Fruit fly (Drosophila melanogaster) whole organism, embryonic: ENCODE data around the gene RpS7.

Source experiments
- Antp ChIP-seq: fragments of 200-800 bp; sonication (Bioruptor generic); optimal IDR thresholded peaks from 3 replicates; lab custom pipeline; 2016; ENCODE audit warnings: missing biosample characterization, missing genetic modification characterization
- Atf3 ChIP-seq: fragments of 200-800 bp; sonication (Bioruptor generic); optimal IDR thresholded peaks from 3 replicates; lab custom pipeline; 2016; ENCODE audit warnings: missing biosample characterization, missing genetic modification characterization
- B-H2 ChIP-seq: fragments of 200-800 bp; sonication (Bioruptor generic); optimal IDR thresholded peaks from 2 replicates; lab custom pipeline; 2018; ENCODE audit warnings: missing biosample characterization, mild to moderate bottlenecking, missing genetic modification characterization
- CG10366 ChIP-seq: fragments of 200-800 bp; sonication (Bioruptor generic); IDR thresholded peaks from 2 replicates; pipeline ENCODE4 v1.3.6; 2022; ENCODE audit warnings: missing biosample characterization, missing genetic modification characterization
- CG11247 ChIP-seq: fragments of 200-800 bp; sonication (Bioruptor generic); IDR thresholded peaks from 2 replicates; pipeline ENCODE4 v1.3.6; 2022; ENCODE audit warnings: missing biosample characterization, missing genetic modification characterization
- CG13424 ChIP-seq: fragments of 200-800 bp; sonication (Bioruptor generic); optimal IDR thresholded peaks from 2 replicates; lab custom pipeline; 2019; ENCODE audit warnings: missing biosample characterization, mild to moderate bottlenecking, missing genetic modification characterization, moderate library complexity
- CG16779 ChIP-seq: fragments of 200-800 bp; sonication (Bioruptor generic); IDR thresholded peaks from 2 replicates; pipeline ENCODE4 v1.3.6; 2022; ENCODE audit warnings: missing biosample characterization, missing genetic modification characterization
- CG16813 ChIP-seq: fragments of 200-800 bp; sonication (Bioruptor generic); IDR thresholded peaks from 3 replicates; pipeline ENCODE4 v1.3.6; 2022; ENCODE audit warnings: missing biosample characterization, missing genetic modification characterization; ENCODE audit not compliant: partially characterized antibody
- CG17385 ChIP-seq: fragments of 200-800 bp; sonication (Bioruptor generic); optimal IDR thresholded peaks from 3 replicates; lab custom pipeline; 2018; ENCODE audit warnings: missing biosample characterization, mild to moderate bottlenecking, missing genetic modification characterization
- CG18262 ChIP-seq: fragments of 200-800 bp; optimal IDR thresholded peaks from 3 replicates; lab custom pipeline; 2019; ENCODE audit warnings: missing biosample characterization, mild to moderate bottlenecking, missing genetic modification characterization, moderate library complexity
- CG1832 ChIP-seq: fragments of 200-800 bp; sonication (Bioruptor generic); optimal IDR thresholded peaks from 2 replicates; lab custom pipeline; 2017; ENCODE audit warnings: missing biosample characterization, mild to moderate bottlenecking, missing genetic modification characterization, inconsistent platforms
- CG2875 ChIP-seq: fragments of 200-800 bp; sonication (Bioruptor generic); optimal IDR thresholded peaks from 2 replicates; lab custom pipeline; 2017; ENCODE audit warnings: missing biosample characterization, mild to moderate bottlenecking, missing genetic modification characterization, missing genetic modification reagents
- CG31365 ChIP-seq: fragments of 200-800 bp; sonication (Bioruptor generic); optimal IDR thresholded peaks from 2 replicates; lab custom pipeline; 2018; ENCODE audit warnings: missing biosample characterization, mild to moderate bottlenecking, missing genetic modification characterization
- CG43689 ChIP-seq: fragments of 200-800 bp; sonication (Bioruptor generic); IDR thresholded peaks from 2 replicates; pipeline ENCODE4 v1.3.6; 2022; ENCODE audit warnings: missing biosample characterization, missing genetic modification characterization
- CG4730 ChIP-seq: fragments of 200-800 bp; sonication (Bioruptor generic); IDR thresholded peaks from 2 replicates; pipeline ENCODE4 v1.3.6; 2022; ENCODE audit warnings: missing biosample characterization, missing genetic modification characterization
- CG5180 ChIP-seq: fragments of 200-800 bp; sonication (Bioruptor generic); optimal IDR thresholded peaks from 3 replicates; lab custom pipeline; 2017; ENCODE audit warnings: missing biosample characterization, missing genetic modification characterization, mild to moderate bottlenecking, moderate library complexity, missing genetic modification reagents
- CG7556 ChIP-seq: fragments of 200-800 bp; sonication (Bioruptor generic); optimal IDR thresholded peaks from 2 replicates; lab custom pipeline; 2017; ENCODE audit warnings: missing biosample characterization, mild to moderate bottlenecking, missing genetic modification characterization
- CG8290 ChIP-seq, 3 experiments: fragments of 200-800 bp; sonication (Bioruptor generic); optimal IDR thresholded peaks; 2 replicates each; lab custom pipeline; 2016 to 2019; ENCODE audit warnings: missing biosample characterization in 3 of 3, missing genetic modification characterization in 3 of 3, mild to moderate bottlenecking in 2 of 3, moderate library complexity in 1 of 3
- ERR ChIP-seq: fragments of 200-800 bp; sonication (Bioruptor generic); optimal IDR thresholded peaks from 2 replicates; lab custom pipeline; 2016; ENCODE audit warnings: missing biosample characterization, missing genetic modification characterization
- Fer1 ChIP-seq: fragments of 200-800 bp; sonication (Bioruptor generic); optimal IDR thresholded peaks from 2 replicates; lab custom pipeline; 2017; ENCODE audit warnings: missing biosample characterization, mild to moderate bottlenecking, missing genetic modification characterization
- Gug ChIP-seq: fragments of 200-800 bp; sonication (Bioruptor generic); IDR thresholded peaks from 4 replicates; pipeline ENCODE4 v1.3.6; 2022; ENCODE audit warnings: missing biosample characterization, missing genetic modification characterization
- HLH3B ChIP-seq: fragments of 200-800 bp; sonication (Bioruptor generic); IDR thresholded peaks from 2 replicates; pipeline ENCODE4 v1.3.6; 2022; ENCODE audit warnings: missing biosample characterization, missing genetic modification characterization
- HLH4C ChIP-seq: fragments of 200-800 bp; sonication (Bioruptor generic); IDR thresholded peaks from 3 replicates; pipeline ENCODE4 v1.3.6; 2022; ENCODE audit warnings: missing biosample characterization, missing genetic modification characterization; ENCODE audit not compliant: partially characterized antibody
- Hand ChIP-seq: fragments of 200-800 bp; sonication (Bioruptor generic); optimal IDR thresholded peaks from 2 replicates; lab custom pipeline; 2017; ENCODE audit warnings: mild to moderate bottlenecking, missing biosample characterization, missing genetic modification reagents, missing genetic modification characterization
- Mes4 ChIP-seq: fragments of 200-800 bp; sonication (Bioruptor generic); optimal IDR thresholded peaks from 2 replicates; lab custom pipeline; 2016; ENCODE audit warnings: missing biosample characterization, missing genetic modification characterization
- Nf-YB ChIP-seq: fragments of 200-800 bp; sonication (Bioruptor generic); optimal IDR thresholded peaks from 3 replicates; lab custom pipeline; 2019; ENCODE audit warnings: missing biosample characterization, mild to moderate bottlenecking, missing genetic modification characterization, moderate library complexity
- NfI ChIP-seq: fragments of 200-800 bp; sonication (Bioruptor generic); optimal IDR thresholded peaks from 3 replicates; lab custom pipeline; 2018; ENCODE audit warnings: missing biosample characterization, mild to moderate bottlenecking, missing genetic modification characterization, moderate library complexity
- Ssrp ChIP-seq: fragments of 200-800 bp; sonication (Bioruptor generic); optimal IDR thresholded peaks from 2 replicates; lab custom pipeline; 2018; ENCODE audit warnings: missing biosample characterization, mild to moderate bottlenecking, missing genetic modification characterization, moderate library complexity
- Vsx1 ChIP-seq: fragments of 200-800 bp; sonication (Bioruptor generic); optimal IDR thresholded peaks from 2 replicates; lab custom pipeline; 2017; ENCODE audit warnings: missing biosample characterization, mild to moderate bottlenecking, missing genetic modification characterization, missing genetic modification reagents
- Xrp1 ChIP-seq: fragments of 200-800 bp; sonication (Bioruptor generic); IDR thresholded peaks from 2 replicates; pipeline ENCODE4 v1.3.6; 2022; ENCODE audit warnings: missing biosample characterization, missing genetic modification characterization
- ap ChIP-seq: fragments of 200-800 bp; sonication (Bioruptor generic); IDR thresholded peaks from 2 replicates; pipeline ENCODE4 v1.3.6; 2022; ENCODE audit warnings: missing biosample characterization, missing genetic modification characterization
- az2 ChIP-seq: fragments of 200-800 bp; sonication (Bioruptor generic); optimal IDR thresholded peaks from 3 replicates; lab custom pipeline; 2016; ENCODE audit warnings: missing biosample characterization, missing genetic modification characterization
- bowl ChIP-seq: fragments of 200-800 bp; sonication (Bioruptor generic); IDR thresholded peaks from 2 replicates; pipeline ENCODE4 v1.3.6; 2022; ENCODE audit warnings: missing biosample characterization, missing genetic modification characterization
- chn ChIP-seq: fragments of 200-800 bp; sonication (Bioruptor generic); optimal IDR thresholded peaks from 2 replicates; lab custom pipeline; 2016; ENCODE audit warnings: missing biosample characterization, missing genetic modification characterization
- ci ChIP-seq: fragments of 200-800 bp; sonication (Bioruptor generic); IDR thresholded peaks from 3 replicates; pipeline ENCODE4 v1.3.6; 2022; ENCODE audit warnings: missing biosample characterization, missing genetic modification characterization
- jumu ChIP-seq: fragments of 200-800 bp; sonication (Bioruptor generic); optimal IDR thresholded peaks from 3 replicates; lab custom pipeline; 2016; ENCODE audit warnings: missing biosample characterization, missing genetic modification characterization
- lov ChIP-seq, 2 experiments: fragments of 200-800 bp in 1 of 2; fragments of >200 bp in 1 of 2; sonication (Bioruptor generic) in 1 of 2; IDR thresholded peaks in 1 of 2; optimal IDR thresholded peaks in 1 of 2; 2 replicates in 1 of 2; 3 replicates in 1 of 2; pipeline versions ENCODE4 v1.3.6 to Lab custom; 2017 to 2022; ENCODE audit warnings: missing biosample characterization in 1 of 2, missing genetic modification characterization in 1 of 2
- nerfin-2 ChIP-seq: fragments of 200-800 bp; sonication (Bioruptor generic); IDR thresholded peaks from 2 replicates; pipeline ENCODE4 v1.3.6; 2022; ENCODE audit warnings: missing biosample characterization, missing genetic modification characterization; ENCODE audit not compliant: partially characterized antibody
- oc ChIP-seq: fragments of 200-800 bp; sonication (Bioruptor generic); optimal IDR thresholded peaks from 2 replicates; lab custom pipeline; 2018; ENCODE audit warnings: missing biosample characterization, mild to moderate bottlenecking, missing genetic modification characterization, moderate library complexity
- pan ChIP-seq, 4 experiments: fragments of >200 bp in 3 of 4; fragments of 200-800 bp in 1 of 4; sonication (Bioruptor generic) in 1 of 4; optimal IDR thresholded peaks in 3 of 4; IDR thresholded peaks in 1 of 4; 2 replicates each; pipeline versions ENCODE4 v1.3.6 to Lab custom; 2017 to 2022; ENCODE audit warnings: missing biosample characterization in 2 of 4, missing genetic modification characterization in 2 of 4, mixed read lengths in 1 of 4
- pfk ChIP-seq: fragments of 200-800 bp; sonication (Bioruptor generic); optimal IDR thresholded peaks from 2 replicates; lab custom pipeline; 2018; ENCODE audit warnings: missing biosample characterization, mild to moderate bottlenecking, missing genetic modification characterization, moderate library complexity
- psq ChIP-seq: fragments of 200-800 bp; sonication (Bioruptor generic); optimal IDR thresholded peaks from 2 replicates; lab custom pipeline; 2017; ENCODE audit warnings: missing biosample characterization, missing genetic modification characterization
- salm ChIP-seq: fragments of 200-800 bp; sonication (Bioruptor generic); optimal IDR thresholded peaks from 2 replicates; lab custom pipeline; 2018; ENCODE audit warnings: missing biosample characterization, mild to moderate bottlenecking, missing genetic modification characterization
- sens-2 ChIP-seq: fragments of 200-800 bp; sonication (Bioruptor generic); IDR thresholded peaks from 2 replicates; pipeline ENCODE4 v1.3.6; 2022; ENCODE audit warnings: missing biosample characterization, missing genetic modification characterization
- sna ChIP-seq: fragments of 200-800 bp; sonication (Bioruptor generic); IDR thresholded peaks from 2 replicates; pipeline ENCODE4 v1.3.6; 2022; ENCODE audit warnings: missing biosample characterization, missing genetic modification characterization; ENCODE audit not compliant: partially characterized antibody
- sqz ChIP-seq: fragments of 200-800 bp; sonication (Bioruptor generic); optimal IDR thresholded peaks from 3 replicates; lab custom pipeline; 2018; ENCODE audit warnings: missing biosample characterization, mild to moderate bottlenecking, missing genetic modification characterization
- vfl ChIP-seq: fragments of 200-800 bp; sonication (Bioruptor generic); optimal IDR thresholded peaks from 2 replicates; lab custom pipeline; 2016; ENCODE audit warnings: missing biosample characterization, missing genetic modification characterization
- vvl ChIP-seq: fragments of 200-800 bp; sonication (Bioruptor generic); IDR thresholded peaks from 2 replicates; pipeline ENCODE4 v1.3.6; 2022; ENCODE audit warnings: missing biosample characterization, missing genetic modification characterization
- z ChIP-seq: fragments of 200-800 bp; sonication (Bioruptor generic); IDR thresholded peaks from 3 replicates; pipeline ENCODE4 v1.3.6; 2022; ENCODE audit warnings: missing biosample characterization, missing genetic modification characterization

RpS7 gene

dm6 chr3R:30222236-30222635 is 13.4 kb upstream of the RpS7 start (continued):
- no peak for TF ChIP-seq ERR
- no peak for TF ChIP-seq oc (tag; lab: Kevin White, UChicago)
- no peak for TF ChIP-seq CG17385
- TF ChIP-seq sna, result no peak
- TF ChIP-seq B-H2 (GFP tag; lab: Kevin White, UChicago), result no peak
- TF ChIP-seq sqz (GFP tag; lab: Kevin White, UChicago), result no peak
- no peak for TF ChIP-seq Mes4
- TF ChIP-seq chn (GFP tag; lab: Kevin White, UChicago), result no peak
- no peak for TF ChIP-seq NfI (GFP tag; lab: Kevin White, UChicago)
- TF ChIP-seq Ssrp, result peak; percentile 18
- no peak for TF ChIP-seq Hand (GFP tag; lab: Kevin White, UChicago)
- TF ChIP-seq Gug (GFP tag; lab: Robert Waterston, UW), result no peak
- TF ChIP-seq CG16779 (GFP tag; lab: Robert Waterston, UW), result no peak
- no peak for TF ChIP-seq psq
- no peak for TF ChIP-seq CG16813
- no peak for TF ChIP-seq jumu (GFP tag; lab: Kevin White, UChicago)
- TF ChIP-seq CG13424 (tag; lab: Kevin White, UChicago), result peak; percentile 6
- TF ChIP-seq pfk (GFP tag; lab: Kevin White, UChicago), result no peak
- no peak for TF ChIP-seq CG4730 (GFP tag; lab: Robert Waterston, UW)
- peak; percentile 46; the same call in 1 of the 2 replicates for TF ChIP-seq vvl
- TF ChIP-seq Atf3, result no peak
- TF ChIP-seq lov (optimal IDR thresholded peaks at IDR 0.05; lab: Kevin White, UChicago), result no peak
- TF ChIP-seq lov (GFP tag; IDR thresholded peaks at IDR 0.05; lab: Robert Waterston, UW), result 0 out of 3 replicates have a peak, but pooled peaks have one; percentile 31
- TF ChIP-seq ci, result peak; percentile 60; the same call in 1 of the 3 replicates
- peak; percentile 65 for TF ChIP-seq sens-2 (GFP tag; lab: Robert Waterston, UW)
- TF ChIP-seq Vsx1 (GFP tag; lab: Kevin White, UChicago), result no peak
- TF ChIP-seq pan (optimal IDR thresholded peaks at IDR 0.05; lab: Kevin White, UChicago), result no peak
- TF ChIP-seq pan (GFP tag; optimal IDR thresholded peaks at IDR 0.05 in 1 of 2, IDR thresholded peaks at IDR 0.05 in 1 of 2), result peak in 1 of 2 experiments; percentile 50
- no peak for TF ChIP-seq ap (GFP tag; lab: Robert Waterston, UW)
- TF ChIP-seq CG31365 (tag; lab: Kevin White, UChicago), result no peak
- no peak for TF ChIP-seq vfl (GFP tag; lab: Kevin White, UChicago)
- no peak for TF ChIP-seq CG43689 (GFP tag; lab: Robert Waterston, UW)
- TF ChIP-seq Antp, result no peak
- TF ChIP-seq Nf-YB (GFP tag; lab: Kevin White, UChicago), result no peak
- no peak for TF ChIP-seq nerfin-2
- TF ChIP-seq CG8290 (GFP tag; optimal IDR thresholded peaks at IDR 0.05; lab: Kevin White, UChicago), result no peak
- no peak for TF ChIP-seq CG8290 (tag; optimal IDR thresholded peaks at IDR 0.05; lab: Kevin White, UChicago)
- TF ChIP-seq CG1832 (GFP tag; lab: Kevin White, UChicago), result no peak
- TF ChIP-seq CG18262 (tag; lab: Kevin White, UChicago), result peak; percentile 33
- TF ChIP-seq HLH3B (GFP tag; lab: Robert Waterston, UW), result 0 out of 2 replicates have a peak, but pooled peaks have one; percentile 13
- no peak for TF ChIP-seq CG11247
- TF ChIP-seq HLH4C (GFP tag; lab: Robert Waterston, UW), result no peak
- TF ChIP-seq z, result no peak
- TF ChIP-seq az2 (GFP tag; lab: Kevin White, UChicago), result peak; percentile 16
- TF ChIP-seq bowl (GFP tag; lab: Robert Waterston, UW), result no peak
- no peak for TF ChIP-seq salm
- peak; percentile 77 for TF ChIP-seq Xrp1 (GFP tag; lab: Robert Waterston, UW)
- no peak for TF ChIP-seq CG2875 (GFP tag; lab: Kevin White, UChicago)
- TF ChIP-seq CG10366, result no peak
- no peak for TF ChIP-seq CG5180 (GFP tag; lab: Kevin White, UChicago)
- TF ChIP-seq CG7556, result peak; percentile 19
- TF ChIP-seq Fer1 (GFP tag; lab: Kevin White, UChicago), result no peak
